Worm (Caenorhabditis elegans) whole organism, early embryonic: ENCODE results near the gene glo-4.

Experiments used
- B0310.2 ChIP-seq: sonication (generic microtip); optimal IDR thresholded peaks from 2 replicates; lab custom pipeline; 2016; ENCODE audit warnings: mild to moderate bottlenecking, missing genetic modification characterization, missing compliant biosample characterization
- F13C5.2 ChIP-seq: sonication (generic microtip); optimal IDR thresholded peaks from 2 replicates; lab custom pipeline; 2017; ENCODE audit warnings: mild to moderate bottlenecking, missing genetic modification characterization, inconsistent platforms, missing compliant biosample characterization
- aly-1 ChIP-seq: sonication (generic microtip); optimal IDR thresholded peaks from 2 replicates; lab custom pipeline; 2016; ENCODE audit warnings: missing genetic modification characterization, missing compliant biosample characterization
- ama-1 ChIP-seq: fragments of 150-350 bp; optimal IDR thresholded peaks from 2 replicates; lab custom pipeline; 2014
- ceh-13 ChIP-seq: fragments of 200-800 bp; sonication (Bioruptor generic); optimal IDR thresholded peaks from 2 replicates; lab custom pipeline; 2018; ENCODE audit warnings: mild to moderate bottlenecking, missing genetic modification characterization, missing compliant biosample characterization
- ceh-36 ChIP-seq: sonication (generic microtip); optimal IDR thresholded peaks from 2 replicates; lab custom pipeline; 2016; ENCODE audit warnings: missing genetic modification characterization, inconsistent platforms, missing compliant biosample characterization
- ets-7 ChIP-seq: sonication (generic microtip); optimal IDR thresholded peaks from 2 replicates; lab custom pipeline; 2016; ENCODE audit warnings: missing genotype, missing genetic modification characterization, missing compliant biosample characterization
- flt-1 ChIP-seq: fragments of 200-800 bp; sonication (Bioruptor generic); IDR thresholded peaks from 2 replicates; pipeline ENCODE4 v1.3.6; 2022; ENCODE audit warnings: missing genetic modification characterization, missing compliant biosample characterization
- hmbx-1 ChIP-seq: sonication (generic microtip); optimal IDR thresholded peaks from 2 replicates; lab custom pipeline; 2016; ENCODE audit warnings: mild to moderate bottlenecking, missing genetic modification characterization, missing compliant biosample characterization
- hmg-4 ChIP-seq: fragments of 200-800 bp; sonication (Bioruptor generic); optimal IDR thresholded peaks from 2 replicates; lab custom pipeline; 2018; ENCODE audit warnings: mild to moderate bottlenecking, missing genetic modification characterization, missing compliant biosample characterization
- hnd-1 ChIP-seq: sonication (generic microtip); optimal IDR thresholded peaks from 2 replicates; lab custom pipeline; 2016; ENCODE audit warnings: missing genetic modification characterization, missing compliant biosample characterization
- pes-1 ChIP-seq: fragments of 200-800 bp; sonication (Bioruptor generic); IDR thresholded peaks from 2 replicates; pipeline ENCODE4 v1.3.6; 2022; ENCODE audit warnings: missing genetic modification reagents, missing genetic modification characterization, missing compliant biosample characterization
- scrt-1 ChIP-seq: fragments of 200-800 bp; sonication (Bioruptor generic); IDR thresholded peaks from 2 replicates; pipeline ENCODE4 v1.3.6; 2022; ENCODE audit warnings: missing genetic modification characterization, missing compliant biosample characterization
- sea-1 ChIP-seq: fragments of 200-800 bp; sonication (Bioruptor generic); conservative IDR thresholded peaks from 2 replicates; pipeline ENCODE4 v1.3.6; 2022; ENCODE audit warnings: missing genetic modification characterization, missing compliant biosample characterization
- tbx-11 ChIP-seq: fragments of 200-800 bp; sonication (Bioruptor generic); IDR thresholded peaks from 2 replicates; pipeline ENCODE4 v1.3.6; 2022; ENCODE audit warnings: missing genetic modification characterization, missing compliant biosample characterization
- tbx-37 ChIP-seq: fragments of 200-800 bp; sonication (Bioruptor generic); conservative IDR thresholded peaks from 2 replicates; pipeline ENCODE4 v1.3.6; 2022; ENCODE audit warnings: missing genetic modification reagents, missing genetic modification characterization, missing compliant biosample characterization
- tra-4 ChIP-seq: sonication (generic microtip); optimal IDR thresholded peaks from 2 replicates; lab custom pipeline; 2017; ENCODE audit warnings: missing genetic modification characterization, missing compliant biosample characterization

glo-4 gene

ce11 chrV:9197121-9197520 is 45.9 kb downstream of the glo-4 start, which contains the start of gene C24B5.4:
C24B5.4 (minus strand) TSS chrV:9197326.
- TF ChIP-seq pes-1 (GFP tag; lab: Robert Waterston, UW) (no peak), ceh-36 (no peak), ets-7 (tag; lab: Kevin White, UChicago) (no peak), tbx-11 (GFP tag; lab: Robert Waterston, UW) (no peak), tbx-37 (GFP tag; lab: Robert Waterston, UW) (no peak), hmbx-1 (tag; lab: Kevin White, UChicago) (no peak), hmg-4 (GFP tag; lab: Kevin White, UChicago) (no peak), B0310.2 (tag; lab: Kevin White, UChicago) (no peak), flt-1 (GFP tag; lab: Robert Waterston, UW) (no peak), hnd-1 (tag; lab: Kevin White, UChicago) (no peak), sea-1 (no peak), ceh-13 (GFP tag; lab: Kevin White, UChicago) (no peak), F13C5.2 (tag; lab: Kevin White, UChicago) (no peak), tra-4 (tag; lab: Kevin White, UChicago) (no peak), aly-1 (tag; lab: Kevin White, UChicago) (no peak), ama-1 (lab: Kevin White, UChicago) (no peak), scrt-1 (GFP tag; lab: Robert Waterston, UW) (no peak)

ce11 chrV:9194055-9194454 is 49.0 kb downstream of the glo-4 start:
- no peak for TF ChIP-seq B0310.2 (tag; lab: Kevin White, UChicago)
- no peak for TF ChIP-seq ceh-13 (GFP tag; lab: Kevin White, UChicago)
- no peak for TF ChIP-seq tbx-37 (GFP tag; lab: Robert Waterston, UW)
- no peak for TF ChIP-seq hmg-4 (GFP tag; lab: Kevin White, UChicago)
- TF ChIP-seq ets-7 (tag; lab: Kevin White, UChicago) = no peak
- no peak for TF ChIP-seq ceh-36
- no peak for TF ChIP-seq F13C5.2 (tag; lab: Kevin White, UChicago)
- no peak for TF ChIP-seq flt-1 (GFP tag; lab: Robert Waterston, UW)
- TF ChIP-seq tbx-11 (GFP tag; lab: Robert Waterston, UW) = no peak
- no peak for TF ChIP-seq sea-1
- TF ChIP-seq aly-1 (tag; lab: Kevin White, UChicago) = no peak
- TF ChIP-seq ama-1 (lab: Kevin White, UChicago) = no peak
- no peak for TF ChIP-seq tra-4 (tag; lab: Kevin White, UChicago)
- TF ChIP-seq hnd-1 (tag; lab: Kevin White, UChicago) = no peak
- no peak for TF ChIP-seq scrt-1 (GFP tag; lab: Robert Waterston, UW)
- no peak for TF ChIP-seq pes-1 (GFP tag; lab: Robert Waterston, UW)
- no peak for TF ChIP-seq hmbx-1 (tag; lab: Kevin White, UChicago)

ce11 chrV:9191406-9191805 is 51.6 kb downstream of the glo-4 start, which contains the start of gene sphr-1:
sphr-1 (plus strand) TSS chrV:9191610.
- no peak for TF ChIP-seq hmg-4 (GFP tag; lab: Kevin White, UChicago)
- no peak for TF ChIP-seq F13C5.2 (tag; lab: Kevin White, UChicago)
- TF ChIP-seq ama-1 (lab: Kevin White, UChicago) = no peak

ce11 chrV:9186028-9186427 is 57.0 kb downstream of the glo-4 start:
- TF ChIP-seq hmg-4 (GFP tag; lab: Kevin White, UChicago) = no peak
- no peak for TF ChIP-seq hmbx-1 (tag; lab: Kevin White, UChicago)
- no peak for TF ChIP-seq ama-1 (lab: Kevin White, UChicago)
- TF ChIP-seq tbx-37 (GFP tag; lab: Robert Waterston, UW) = no peak
- no peak for TF ChIP-seq pes-1 (GFP tag; lab: Robert Waterston, UW)
